Worm (Caenorhabditis elegans) whole organism, mixed stage, embryonic: Measurements from ENCODE around the gene alkb-8.

Experiments
- bed-3 ChIP-seq: fragments of 200-800 bp; sonication (Bioruptor generic); optimal IDR thresholded peaks from 3 replicates; lab custom pipeline; 2018; ENCODE audit warnings: mild to moderate bottlenecking, missing genetic modification characterization, moderate library complexity, missing compliant biosample characterization
- ceh-43 ChIP-seq: fragments of 200-800 bp; sonication (Bioruptor generic); optimal IDR thresholded peaks from 2 replicates; lab custom pipeline; 2018; ENCODE audit warnings: mild to moderate bottlenecking, missing genetic modification characterization, moderate library complexity, missing compliant biosample characterization
- cnd-1 ChIP-seq: fragments of 200-800 bp; sonication (Bioruptor generic); optimal IDR thresholded peaks from 2 replicates; lab custom pipeline; 2018; ENCODE audit warnings: mild to moderate bottlenecking, missing genetic modification characterization, missing compliant biosample characterization
- drap-1 ChIP-seq: fragments of 200-800 bp; sonication (Bioruptor generic); optimal IDR thresholded peaks from 3 replicates; lab custom pipeline; 2018; ENCODE audit warnings: mild to moderate bottlenecking, missing genetic modification characterization, missing compliant biosample characterization
- flh-1 ChIP-seq: fragments of 200-800 bp; sonication (Bioruptor generic); optimal IDR thresholded peaks from 2 replicates; lab custom pipeline; 2018; ENCODE audit warnings: mild to moderate bottlenecking, missing genetic modification characterization, moderate library complexity, missing compliant biosample characterization
- lin-13 ChIP-seq: fragments of 150-350 bp; optimal IDR thresholded peaks from 2 replicates; lab custom pipeline; 2014; ENCODE audit warnings: missing biosample characterization, missing genetic modification characterization
- lin-32 ChIP-seq: fragments of 200-800 bp; sonication (Bioruptor generic); optimal IDR thresholded peaks from 2 replicates; lab custom pipeline; 2018; ENCODE audit warnings: mild to moderate bottlenecking, missing genetic modification characterization, missing compliant biosample characterization
- mep-1 ChIP-seq: fragments of 150-350 bp; optimal IDR thresholded peaks from 2 replicates; lab custom pipeline; 2017; ENCODE audit warnings: missing biosample characterization, missing genetic modification reagents, missing genetic modification characterization, inconsistent platforms
- nhr-12 ChIP-seq: fragments of 150-350 bp; optimal IDR thresholded peaks from 2 replicates; lab custom pipeline; 2014; ENCODE audit warnings: missing biosample characterization, missing genetic modification characterization
- nhr-2 ChIP-seq: fragments of 150-350 bp; optimal IDR thresholded peaks from 2 replicates; lab custom pipeline; 2014; ENCODE audit warnings: missing biosample characterization, missing genetic modification characterization
- nhr-237 ChIP-seq: fragments of 150-350 bp; optimal IDR thresholded peaks from 2 replicates; lab custom pipeline; 2014; ENCODE audit warnings: missing biosample characterization, missing genetic modification characterization
- pha-4 ChIP-seq: fragments of 150-350 bp; optimal IDR thresholded peaks from 2 replicates; lab custom pipeline; 2018; ENCODE audit warnings: missing biosample characterization, missing genetic modification reagents, missing genetic modification characterization
- unc-120 ChIP-seq: sonication (generic microtip); optimal IDR thresholded peaks from 2 replicates; lab custom pipeline; 2017; ENCODE audit warnings: missing genetic modification characterization, missing compliant biosample characterization; ENCODE audit not compliant: poor library complexity, severe bottlenecking
- unc-62 ChIP-seq: fragments of 150-350 bp; optimal IDR thresholded peaks from 2 replicates; lab custom pipeline; 2014; ENCODE audit warnings: missing biosample characterization, missing genetic modification reagents, missing genetic modification characterization
- zip-8 ChIP-seq: fragments of 150-350 bp; optimal IDR thresholded peaks from 2 replicates; lab custom pipeline; 2014; ENCODE audit warnings: missing biosample characterization, missing genetic modification characterization

alkb-8 gene

DNA sequence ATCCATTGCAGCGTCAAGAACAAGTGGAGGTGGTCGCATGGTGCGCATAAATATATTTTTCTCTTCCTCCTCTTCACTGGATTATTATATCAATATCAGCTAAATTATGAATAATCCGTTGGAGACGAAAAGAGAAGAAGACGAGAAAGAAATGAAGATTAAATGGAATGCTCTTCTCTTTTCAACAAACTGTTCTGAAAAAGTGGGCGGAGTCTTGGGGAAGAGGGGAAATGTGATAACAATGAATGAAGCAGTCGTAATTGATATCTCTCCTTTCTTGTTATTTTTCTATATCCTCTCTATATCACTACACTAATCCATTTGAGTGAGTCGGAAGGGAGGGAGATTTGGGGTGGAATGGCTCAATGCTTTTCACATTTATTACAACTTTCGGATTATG is 50.2 kb downstream of the alkb-8 start, which contains the start of gene arcp-1:
arcp-1 (minus strand) TSS at position 101 of the 400 bp plus-strand sequence.
- TF ChIP-seq drap-1 (no peak), nhr-237 (tag; lab: Kevin White, UChicago) (no peak), ceh-43 (GFP tag; lab: Kevin White, UChicago) (no peak), mep-1 (tag; lab: Kevin White, UChicago) (no peak), unc-120 (no peak), nhr-12 (tag; lab: Kevin White, UChicago) (no peak), unc-62 (GFP tag; lab: Kevin White, UChicago) (no peak), lin-32 (GFP tag; lab: Kevin White, UChicago) (no peak), pha-4 (tag; lab: Kevin White, UChicago) (no peak), flh-1 (GFP tag; lab: Kevin White, UChicago) (no peak), lin-13 (tag; lab: Kevin White, UChicago) (no peak), bed-3 (no peak), cnd-1 (tag; lab: Kevin White, UChicago) (no peak), zip-8 (tag; lab: Kevin White, UChicago) (no peak), nhr-2 (no peak)
